Worm (Caenorhabditis elegans) whole organism, late embryonic: Measurements from ENCODE around the gene C15B12.1.

Source experiments
- C08G9.2 ChIP-seq: sonication (generic microtip); optimal IDR thresholded peaks from 2 replicates; lab custom pipeline; 2016; ENCODE audit warnings: mild to moderate bottlenecking, missing genetic modification characterization, moderate library complexity, missing compliant biosample characterization
- F13H6.1 ChIP-seq: sonication (generic microtip); optimal IDR thresholded peaks from 2 replicates; lab custom pipeline; 2016; ENCODE audit warnings: missing genetic modification characterization, missing compliant biosample characterization
- K02D7.2 ChIP-seq: sonication (generic microtip); optimal IDR thresholded peaks from 2 replicates; lab custom pipeline; 2017; ENCODE audit warnings: mild to moderate bottlenecking, missing genetic modification characterization, missing compliant biosample characterization
- Y22D7AL.16 ChIP-seq: sonication (generic microtip); optimal IDR thresholded peaks from 2 replicates; lab custom pipeline; 2016; ENCODE audit warnings: missing genetic modification characterization, missing compliant biosample characterization
- ceh-18 ChIP-seq: sonication (generic microtip); optimal IDR thresholded peaks from 2 replicates; lab custom pipeline; 2016; ENCODE audit warnings: missing genetic modification characterization, missing compliant biosample characterization
- ceh-19 ChIP-seq: fragments of 200-800 bp; sonication (Bioruptor generic); optimal IDR thresholded peaks from 2 replicates; lab custom pipeline; 2018; ENCODE audit warnings: mild to moderate bottlenecking, missing genetic modification characterization, missing compliant biosample characterization
- ceh-30 ChIP-seq: fragments of 150-350 bp; optimal IDR thresholded peaks from 2 replicates; lab custom pipeline; 2014; ENCODE audit warnings: missing biosample characterization, missing genetic modification characterization
- ceh-31 ChIP-seq: sonication (generic microtip); optimal IDR thresholded peaks from 2 replicates; lab custom pipeline; 2016; ENCODE audit warnings: missing genetic modification characterization, missing compliant biosample characterization
- ceh-34 ChIP-seq: sonication (generic microtip); optimal IDR thresholded peaks from 2 replicates; lab custom pipeline; 2016; ENCODE audit warnings: mild to moderate bottlenecking, missing genetic modification characterization, missing compliant biosample characterization
- ceh-48 ChIP-seq: sonication (generic microtip); optimal IDR thresholded peaks from 2 replicates; lab custom pipeline; 2016; ENCODE audit warnings: missing genetic modification characterization, inconsistent platforms, missing compliant biosample characterization
- ceh-6 ChIP-seq: fragments of 200-800 bp; sonication (Bioruptor generic); optimal IDR thresholded peaks from 2 replicates; lab custom pipeline; 2018; ENCODE audit warnings: mild to moderate bottlenecking, missing genetic modification characterization, missing compliant biosample characterization
- dmd-4 ChIP-seq: sonication (generic microtip); optimal IDR thresholded peaks from 2 replicates; lab custom pipeline; 2016; ENCODE audit warnings: borderline replicate concordance, missing genetic modification characterization, missing compliant biosample characterization
- elt-2 ChIP-seq: sonication (generic microtip); optimal IDR thresholded peaks from 2 replicates; lab custom pipeline; 2016; ENCODE audit warnings: missing genetic modification reagents, missing genetic modification characterization, missing compliant biosample characterization
- eyg-1 ChIP-seq: sonication (generic microtip); optimal IDR thresholded peaks from 2 replicates; lab custom pipeline; 2016; ENCODE audit warnings: missing genotype, missing genetic modification characterization, missing compliant biosample characterization
- fax-1 ChIP-seq: sonication (generic microtip); optimal IDR thresholded peaks from 2 replicates; lab custom pipeline; 2016; ENCODE audit warnings: missing genotype, missing genetic modification characterization, missing compliant biosample characterization
- hlh-13 ChIP-seq: fragments of 200-800 bp; sonication (Bioruptor generic); optimal IDR thresholded peaks from 2 replicates; lab custom pipeline; 2018; ENCODE audit warnings: mild to moderate bottlenecking, missing genetic modification characterization, missing compliant biosample characterization
- hlh-30 ChIP-seq: sonication (generic microtip); optimal IDR thresholded peaks from 2 replicates; lab custom pipeline; 2017; ENCODE audit warnings: antibody characterized with exemption, missing genetic modification characterization, missing compliant biosample characterization; ENCODE audit not compliant: insufficient read depth
- nfya-1 ChIP-seq: sonication (generic microtip); optimal IDR thresholded peaks from 2 replicates; lab custom pipeline; 2017; ENCODE audit warnings: missing genetic modification characterization, mild to moderate bottlenecking, missing compliant biosample characterization, antibody characterized with exemption, moderate library complexity
- pat-9 ChIP-seq: fragments of 200-800 bp; sonication (Bioruptor generic); optimal IDR thresholded peaks from 2 replicates; lab custom pipeline; 2018; ENCODE audit warnings: mild to moderate bottlenecking, missing genetic modification characterization, moderate library complexity, missing compliant biosample characterization
- pax-1 ChIP-seq: fragments of 150-350 bp; optimal IDR thresholded peaks from 2 replicates; lab custom pipeline; 2014; ENCODE audit warnings: missing biosample characterization, missing genetic modification characterization
- pha-2 ChIP-seq: sonication (generic microtip); optimal IDR thresholded peaks from 2 replicates; lab custom pipeline; 2017; ENCODE audit warnings: mild to moderate bottlenecking, missing genetic modification characterization, missing compliant biosample characterization
- pha-4 ChIP-seq: fragments of 150-350 bp; optimal IDR thresholded peaks from 2 replicates; lab custom pipeline; 2018; ENCODE audit warnings: missing biosample characterization, missing genetic modification reagents, missing genetic modification characterization
- pqm-1 ChIP-seq: sonication (generic microtip); optimal IDR thresholded peaks from 2 replicates; lab custom pipeline; 2016; ENCODE audit warnings: missing genetic modification characterization, missing compliant biosample characterization
- ref-2 ChIP-seq: sonication (generic microtip); optimal IDR thresholded peaks from 2 replicates; lab custom pipeline; 2016; ENCODE audit warnings: missing genetic modification characterization, missing compliant biosample characterization
- sdc-2 ChIP-seq: sonication (generic microtip); optimal IDR thresholded peaks from 2 replicates; lab custom pipeline; 2016; ENCODE audit warnings: missing genotype, missing genetic modification characterization, missing compliant biosample characterization
- sox-2 ChIP-seq: fragments of 200-800 bp; sonication (Bioruptor generic); IDR thresholded peaks from 2 replicates; pipeline ENCODE4 v1.3.6; 2022; ENCODE audit warnings: missing genetic modification reagents, missing genetic modification characterization, missing compliant biosample characterization
- syd-9 ChIP-seq: sonication (generic microtip); optimal IDR thresholded peaks from 2 replicates; lab custom pipeline; 2016; ENCODE audit warnings: mild to moderate bottlenecking, missing genetic modification characterization, moderate library complexity, missing compliant biosample characterization
- tbx-7 ChIP-seq: sonication (generic microtip); optimal IDR thresholded peaks from 2 replicates; lab custom pipeline; 2016; ENCODE audit warnings: missing genotype, missing genetic modification characterization, missing compliant biosample characterization
- ttx-3 ChIP-seq: sonication (generic microtip); optimal IDR thresholded peaks from 2 replicates; lab custom pipeline; 2016; ENCODE audit warnings: missing genetic modification reagents, missing genetic modification characterization, missing compliant biosample characterization
- zip-5 ChIP-seq: sonication (generic microtip); optimal IDR thresholded peaks from 2 replicates; lab custom pipeline; 2016; ENCODE audit warnings: missing genetic modification characterization, missing compliant biosample characterization

The C15B12.1 gene

DNA sequence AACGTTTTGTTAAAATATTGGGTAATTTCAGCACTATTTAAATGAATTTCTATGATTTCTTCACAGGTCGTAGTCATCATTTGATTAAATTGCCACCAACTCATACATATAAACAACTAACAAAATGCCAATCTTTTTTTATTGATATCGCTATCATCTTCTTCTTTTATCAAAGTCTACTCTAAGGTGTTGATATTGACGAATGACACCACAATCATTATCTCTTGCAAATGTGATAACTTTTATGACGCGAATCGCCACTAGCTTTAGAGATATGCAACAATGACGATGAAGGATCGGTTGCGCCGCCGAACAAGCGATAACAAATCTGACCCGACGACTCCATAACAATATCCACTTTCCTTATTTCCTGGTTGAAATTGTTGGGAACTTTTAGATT is 37.9 kb downstream of the C15B12.1 start:
- TF ChIP-seq elt-2 (peak; percentile 92), zip-5 (no peak)

DNA sequence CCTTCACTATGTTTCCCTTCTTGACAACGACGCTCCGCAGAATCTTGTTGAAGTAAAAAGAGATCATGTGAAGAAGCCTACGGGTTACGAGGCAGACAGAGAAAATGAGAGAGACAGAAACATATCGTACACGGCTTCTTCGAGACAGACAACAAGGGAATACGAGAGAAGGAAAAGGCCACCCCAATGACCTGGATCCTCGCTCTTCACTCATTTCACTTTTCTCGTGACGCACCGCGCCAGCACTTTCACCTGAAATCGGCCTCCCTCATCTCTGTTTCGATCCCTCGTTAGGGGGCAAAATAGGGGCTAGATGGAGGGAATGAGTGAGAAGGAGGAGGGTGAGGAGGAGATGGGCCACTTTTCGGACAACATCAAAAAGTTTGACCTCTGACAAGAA is 38.7 kb downstream of the C15B12.1 start:
- no peak for TF ChIP-seq pha-4 (tag; lab: Kevin White, UChicago)
- TF ChIP-seq ttx-3 = no peak
- peak; percentile 1 for TF ChIP-seq hlh-30

DNA sequence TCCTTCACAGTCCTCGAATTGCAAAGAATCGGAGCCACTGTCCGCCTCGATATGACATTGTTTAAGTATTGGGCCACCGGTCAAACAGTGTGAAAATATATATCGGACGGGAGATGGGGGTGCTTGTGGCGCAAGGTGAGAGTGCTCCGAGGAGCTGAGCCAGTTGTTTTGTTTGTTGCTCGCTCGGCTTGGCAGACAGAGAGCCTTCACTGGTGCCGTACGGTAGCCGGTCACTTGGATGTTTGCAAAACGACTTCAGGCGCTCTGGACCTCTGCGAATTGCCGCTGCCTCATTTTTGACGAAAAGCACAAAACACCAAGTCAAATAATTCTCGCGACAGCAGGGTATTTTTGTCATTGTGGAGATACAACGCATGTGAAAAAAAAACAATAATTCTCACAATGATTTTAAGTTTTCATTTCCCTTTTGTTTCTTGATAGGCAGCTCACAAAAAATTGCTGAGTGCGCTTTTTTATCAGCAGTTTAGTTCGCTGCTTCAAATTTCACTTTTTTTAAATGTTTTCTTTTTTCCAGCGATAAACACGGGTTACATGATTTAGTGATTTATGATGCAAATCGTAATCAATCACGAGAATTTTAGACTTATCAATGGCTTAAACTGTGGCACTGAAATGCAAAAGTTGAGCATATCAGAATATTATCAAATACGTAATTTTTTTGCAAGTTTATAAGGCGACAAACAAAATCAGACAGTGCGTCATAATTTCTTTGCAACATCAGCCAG is 40.6 kb downstream of the C15B12.1 start:
- TF ChIP-seq dmd-4 (tag; lab: Kevin White, UChicago) (no peak), elt-2 (no peak)
- TF ChIP-seq, all 69 proteins: peak for 0

DNA sequence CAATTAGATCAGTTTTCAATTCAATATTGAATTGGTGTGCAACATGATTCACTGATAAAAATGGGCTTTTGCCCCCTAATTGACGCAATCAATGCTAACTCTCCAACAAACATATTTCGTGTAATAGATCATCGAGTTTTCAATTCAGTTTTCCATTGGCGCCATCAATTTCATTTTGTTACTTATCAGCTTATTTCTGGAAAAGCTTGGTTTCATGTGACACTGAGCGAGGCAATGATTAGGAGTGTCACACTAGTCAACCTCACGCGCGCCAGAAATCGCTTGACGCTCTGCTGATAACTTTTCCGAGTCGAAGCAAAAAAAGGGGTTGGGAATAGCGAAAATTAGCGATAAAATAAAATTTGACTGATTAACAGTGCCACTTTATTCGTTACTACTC is 41.9 kb downstream of the C15B12.1 start, which contains the start of gene ets-4:
Gene ets-4 (plus strand): TSS at position 347 of the 400 bp plus-strand sequence.
- peak; percentile 18 for TF ChIP-seq pqm-1
- no peak for TF ChIP-seq hlh-13 (GFP tag; lab: Kevin White, UChicago)
- TF ChIP-seq ceh-48 (tag; lab: Kevin White, UChicago) = no peak
- TF ChIP-seq elt-2 = peak; percentile 23

DNA sequence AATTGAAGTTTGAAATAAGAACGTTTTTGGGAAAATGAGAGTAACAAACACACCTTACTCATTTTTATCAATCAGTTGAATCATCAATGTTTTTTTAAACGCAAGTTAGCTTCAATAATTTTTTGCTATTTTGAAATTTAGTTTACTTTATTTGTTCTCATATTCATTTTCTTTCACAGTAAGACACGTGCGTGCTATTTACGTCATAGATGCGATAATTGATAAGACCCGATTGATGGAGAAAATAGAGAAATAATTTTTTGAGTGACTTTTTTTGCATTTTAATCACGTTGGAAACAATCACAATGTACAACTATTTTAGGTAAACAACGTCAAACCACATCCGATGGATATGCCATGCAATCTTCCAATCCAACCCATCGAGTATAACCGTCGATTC is 42.9 kb downstream of the C15B12.1 start:
- no peak for TF ChIP-seq pha-2 (tag; lab: Kevin White, UChicago)
- TF ChIP-seq pat-9 (tag; lab: Kevin White, UChicago) = no peak

DNA sequence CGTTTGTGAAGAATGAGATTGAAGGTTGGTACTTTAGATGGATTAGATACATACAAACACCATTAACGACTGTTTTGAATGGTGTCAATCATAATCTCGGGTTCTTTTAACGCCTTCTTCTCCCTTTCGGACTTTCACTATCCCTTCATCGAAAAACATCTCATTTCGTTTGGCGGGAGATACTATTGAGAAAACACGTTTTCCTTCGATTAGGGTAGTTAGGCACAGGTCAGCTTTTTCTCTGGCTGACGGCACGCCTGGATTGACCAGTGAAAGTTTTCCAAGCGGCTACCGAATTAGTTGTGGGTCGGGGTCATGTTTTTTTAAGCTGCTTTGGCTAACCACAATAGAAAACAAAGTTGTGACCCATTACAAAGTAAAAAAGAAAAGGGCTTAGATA is 43.3 kb downstream of the C15B12.1 start:
- TF ChIP-seq ceh-31 (tag; lab: Kevin White, UChicago) (no peak), sdc-2 (no peak), C08G9.2 (tag; lab: Kevin White, UChicago) (no peak), ceh-18 (tag; lab: Kevin White, UChicago) (no peak), nfya-1 (tag; lab: Kevin White, UChicago) (no peak), pax-1 (no peak)

DNA sequence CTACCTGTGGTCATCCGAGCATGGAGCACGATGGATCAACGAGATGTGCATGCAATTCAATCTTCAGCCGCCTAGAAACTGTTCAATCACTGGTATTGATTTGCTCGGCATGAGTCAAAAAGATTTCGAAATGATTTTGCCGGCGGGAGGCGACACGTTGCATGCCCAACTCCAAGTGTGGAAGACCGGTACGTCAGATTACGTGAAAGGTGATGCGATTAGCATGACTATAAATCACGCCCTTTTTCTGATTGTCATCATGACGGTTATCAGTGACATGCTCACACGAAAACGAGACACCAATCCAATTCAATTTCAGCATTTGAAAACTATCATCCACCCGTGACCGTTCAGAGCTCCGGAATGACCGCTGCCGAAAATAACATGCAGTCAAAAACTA is 44.0 kb downstream of the C15B12.1 start:
- TF ChIP-seq ref-2 (tag; lab: Kevin White, UChicago) (no peak), syd-9 (tag; lab: Kevin White, UChicago) (no peak), ceh-30 (tag; lab: Kevin White, UChicago) (no peak), ttx-3 (no peak), K02D7.2 (tag; lab: Kevin White, UChicago) (no peak), hlh-30 (no peak), ceh-48 (tag; lab: Kevin White, UChicago) (no peak), Y22D7AL.16 (no peak), fax-1 (tag; lab: Kevin White, UChicago) (no peak), ceh-19 (GFP tag; lab: Kevin White, UChicago) (no peak), ceh-18 (tag; lab: Kevin White, UChicago) (no peak), F13H6.1 (tag; lab: Kevin White, UChicago) (no peak), dmd-4 (tag; lab: Kevin White, UChicago) (no peak), sdc-2 (no peak), eyg-1 (tag; lab: Kevin White, UChicago) (no peak), ceh-6 (GFP tag; lab: Kevin White, UChicago) (no peak), tbx-7 (tag; lab: Kevin White, UChicago) (no peak), ceh-34 (tag; lab: Kevin White, UChicago) (no peak), sox-2 (GFP tag; lab: Robert Waterston, UW) (no peak), pat-9 (tag; lab: Kevin White, UChicago) (no peak)
